Fruit fly (Drosophila melanogaster) whole organism, embryonic: ENCODE data around the gene Ccz1.
A peak's percentile ranks its signal among the peaks of the same experiment; 100 is the strongest.

Experiments
- BEAF-32 ChIP-seq: fragments of 200-800 bp; sonication (Bioruptor generic); optimal IDR thresholded peaks from 3 replicates; lab custom pipeline; 2017; ENCODE audit warnings: missing biosample characterization, missing genetic modification characterization, mild to moderate bottlenecking, moderate library complexity, missing genetic modification reagents
- Bdp1 ChIP-seq: fragments of 200-800 bp; sonication (Bioruptor generic); optimal IDR thresholded peaks from 3 replicates; lab custom pipeline; 2016; ENCODE audit warnings: missing biosample characterization, missing genetic modification characterization
- Bgb ChIP-seq: fragments of 200-800 bp; sonication (Bioruptor generic); IDR thresholded peaks from 2 replicates; pipeline ENCODE4 v1.3.6; 2022; ENCODE audit warnings: missing biosample characterization, missing genetic modification characterization; ENCODE audit not compliant: partially characterized antibody
- CG10321 ChIP-seq: fragments of 200-800 bp; sonication (Bioruptor generic); IDR thresholded peaks from 2 replicates; pipeline ENCODE4 v1.3.6; 2022; ENCODE audit warnings: missing biosample characterization, missing genetic modification characterization
- CG10462 ChIP-seq: fragments of 200-800 bp; sonication (Bioruptor generic); optimal IDR thresholded peaks from 2 replicates; lab custom pipeline; 2016; ENCODE audit warnings: missing biosample characterization, missing genetic modification characterization
- CG10565 ChIP-seq: fragments of 200-800 bp; sonication (Bioruptor generic); optimal IDR thresholded peaks from 3 replicates; lab custom pipeline; 2016; ENCODE audit warnings: missing biosample characterization, mild to moderate bottlenecking, missing genetic modification characterization
- CG10979 ChIP-seq: fragments of 200-800 bp; sonication (Bioruptor generic); optimal IDR thresholded peaks from 2 replicates; lab custom pipeline; 2018; ENCODE audit warnings: missing biosample characterization, mild to moderate bottlenecking, missing genetic modification characterization, moderate library complexity
- CG11504 ChIP-seq: fragments of 200-800 bp; sonication (Bioruptor generic); optimal IDR thresholded peaks from 3 replicates; lab custom pipeline; 2019; ENCODE audit warnings: missing biosample characterization, mild to moderate bottlenecking, missing genetic modification characterization, moderate library complexity
- CG14667 ChIP-seq: fragments of 200-800 bp; sonication (Bioruptor generic); IDR thresholded peaks from 2 replicates; pipeline ENCODE4 v1.3.6; 2022; ENCODE audit warnings: missing biosample characterization, missing genetic modification characterization
- CG15479 ChIP-seq: fragments of 200-800 bp; sonication (Bioruptor generic); optimal IDR thresholded peaks from 3 replicates; lab custom pipeline; 2019; ENCODE audit warnings: missing biosample characterization, mild to moderate bottlenecking, missing genetic modification characterization, moderate library complexity
- CG1602 ChIP-seq: fragments of 200-800 bp; sonication (Bioruptor generic); optimal IDR thresholded peaks from 3 replicates; lab custom pipeline; 2016; ENCODE audit warnings: missing biosample characterization, missing genetic modification characterization
- CG16813 ChIP-seq: fragments of 200-800 bp; sonication (Bioruptor generic); IDR thresholded peaks from 3 replicates; pipeline ENCODE4 v1.3.6; 2022; ENCODE audit warnings: missing biosample characterization, missing genetic modification characterization; ENCODE audit not compliant: partially characterized antibody
- CG18599 ChIP-seq: fragments of 200-800 bp; sonication (Bioruptor generic); optimal IDR thresholded peaks from 3 replicates; lab custom pipeline; 2017; ENCODE audit warnings: missing biosample characterization, missing genetic modification characterization, mild to moderate bottlenecking, moderate library complexity, missing genetic modification reagents
- CG2116 ChIP-seq: fragments of 200-800 bp; sonication (Bioruptor generic); optimal IDR thresholded peaks from 3 replicates; lab custom pipeline; 2018; ENCODE audit warnings: missing biosample characterization, mild to moderate bottlenecking, missing genetic modification characterization
- CG31224 ChIP-seq: fragments of 200-800 bp; sonication (Bioruptor generic); IDR thresholded peaks from 2 replicates; pipeline ENCODE4 v1.3.6; 2022; ENCODE audit warnings: missing biosample characterization, missing genetic modification characterization
- CG33213 ChIP-seq: fragments of 200-800 bp; sonication (Bioruptor generic); optimal IDR thresholded peaks from 3 replicates; lab custom pipeline; 2016; ENCODE audit warnings: missing biosample characterization, missing genetic modification characterization
- CG4282 ChIP-seq: fragments of 200-800 bp; sonication (Bioruptor generic); optimal IDR thresholded peaks from 2 replicates; lab custom pipeline; 2016; ENCODE audit warnings: missing biosample characterization, missing genetic modification characterization
- CG7963 ChIP-seq: fragments of 200-800 bp; sonication (Bioruptor generic); IDR thresholded peaks from 3 replicates; pipeline ENCODE4 v1.3.6; 2022; ENCODE audit warnings: missing biosample characterization, missing genetic modification characterization; ENCODE audit not compliant: partially characterized antibody
- CG7987 ChIP-seq: fragments of 200-800 bp; sonication (Bioruptor generic); optimal IDR thresholded peaks from 2 replicates; lab custom pipeline; 2018; ENCODE audit warnings: missing biosample characterization, mild to moderate bottlenecking, missing genetic modification characterization, moderate library complexity
- CrebB ChIP-seq: fragments of 200-800 bp; sonication (Bioruptor generic); optimal IDR thresholded peaks from 3 replicates; lab custom pipeline; 2018; ENCODE audit warnings: missing biosample characterization, mild to moderate bottlenecking, missing genetic modification characterization
- D ChIP-seq, 2 experiments: fragments of 200-800 bp in 1 of 2; fragments of >200 bp in 1 of 2; sonication (Bioruptor generic) in 1 of 2; optimal IDR thresholded peaks; 2 replicates in 1 of 2; 3 replicates in 1 of 2; lab custom pipeline; 2017; ENCODE audit warnings: mild to moderate bottlenecking in 1 of 2, missing biosample characterization in 1 of 2, missing genetic modification characterization in 1 of 2, missing genetic modification reagents in 1 of 2
- Dad ChIP-seq: fragments of 200-800 bp; sonication (Bioruptor generic); optimal IDR thresholded peaks from 3 replicates; lab custom pipeline; 2016; ENCODE audit warnings: missing biosample characterization, missing genetic modification characterization
- Dip2 ChIP-seq: fragments of 200-800 bp; sonication (Bioruptor generic); IDR thresholded peaks from 2 replicates; pipeline ENCODE4 v1.3.6; 2022; ENCODE audit warnings: missing biosample characterization, missing genetic modification characterization
- Doc3 ChIP-seq: fragments of 200-800 bp; sonication (Bioruptor generic); IDR thresholded peaks from 3 replicates; pipeline ENCODE4 v1.3.6; 2022; ENCODE audit warnings: missing biosample characterization, missing genetic modification characterization; ENCODE audit not compliant: partially characterized antibody
- Dref ChIP-seq: fragments of 200-800 bp; sonication (Bioruptor generic); IDR thresholded peaks from 2 replicates; pipeline ENCODE4 v1.3.6; 2022; ENCODE audit warnings: missing biosample characterization, missing genetic modification characterization
- Fer3 ChIP-seq: fragments of 200-800 bp; sonication (Bioruptor generic); optimal IDR thresholded peaks from 2 replicates; lab custom pipeline; 2018; ENCODE audit warnings: missing biosample characterization, mild to moderate bottlenecking, missing genetic modification characterization, moderate library complexity
- Hand ChIP-seq: fragments of 200-800 bp; sonication (Bioruptor generic); optimal IDR thresholded peaks from 2 replicates; lab custom pipeline; 2017; ENCODE audit warnings: mild to moderate bottlenecking, missing biosample characterization, missing genetic modification reagents, missing genetic modification characterization
- MTF-1 ChIP-seq: fragments of 200-800 bp; sonication (Bioruptor generic); optimal IDR thresholded peaks from 2 replicates; lab custom pipeline; 2018; ENCODE audit warnings: missing biosample characterization, mild to moderate bottlenecking, missing genetic modification characterization, borderline replicate concordance
- NFAT ChIP-seq: fragments of 200-800 bp; sonication (Bioruptor generic); IDR thresholded peaks from 2 replicates; pipeline ENCODE4 v1.3.6; 2022; ENCODE audit warnings: missing biosample characterization, missing genetic modification characterization
- Nf-YA ChIP-seq: fragments of 200-800 bp; sonication (Bioruptor generic); IDR thresholded peaks from 2 replicates; pipeline ENCODE4 v1.3.6; 2022; ENCODE audit warnings: missing biosample characterization, missing genetic modification characterization
- aop ChIP-seq: fragments of 200-800 bp; sonication (Bioruptor generic); IDR thresholded peaks from 2 replicates; pipeline ENCODE4 v1.3.6; 2022; ENCODE audit warnings: missing biosample characterization, missing genetic modification characterization
- bbx ChIP-seq: fragments of 200-800 bp; sonication (Bioruptor generic); IDR thresholded peaks from 2 replicates; pipeline ENCODE4 v1.3.6; 2022; ENCODE audit warnings: missing biosample characterization, missing genetic modification characterization; ENCODE audit not compliant: partially characterized antibody
- btn ChIP-seq: fragments of 200-800 bp; sonication (Bioruptor generic); optimal IDR thresholded peaks from 2 replicates; lab custom pipeline; 2016; ENCODE audit warnings: missing biosample characterization, missing genetic modification characterization
- crol ChIP-seq: fragments of 200-800 bp; sonication (Bioruptor generic); IDR thresholded peaks from 2 replicates; pipeline ENCODE4 v1.3.6; 2022; ENCODE audit warnings: missing biosample characterization, missing genetic modification characterization
- da ChIP-seq: fragments of 200-800 bp; sonication (Bioruptor generic); optimal IDR thresholded peaks from 2 replicates; lab custom pipeline; 2016; ENCODE audit warnings: missing biosample characterization, missing genetic modification characterization
- dati ChIP-seq: fragments of 200-800 bp; sonication (Bioruptor generic); IDR thresholded peaks from 2 replicates; pipeline ENCODE4 v1.3.6; 2022; ENCODE audit warnings: missing biosample characterization, missing genetic modification characterization
- emc ChIP-seq: fragments of 200-800 bp; sonication (Bioruptor generic); optimal IDR thresholded peaks from 2 replicates; lab custom pipeline; 2016; ENCODE audit warnings: missing biosample characterization, missing genetic modification characterization
- her ChIP-seq: fragments of 200-800 bp; sonication (Bioruptor generic); optimal IDR thresholded peaks from 2 replicates; lab custom pipeline; 2016; ENCODE audit warnings: missing biosample characterization, missing genetic modification characterization
- inv ChIP-seq: fragments of 200-800 bp; sonication (Bioruptor generic); IDR thresholded peaks from 2 replicates; pipeline ENCODE4 v1.3.6; 2022; ENCODE audit warnings: missing biosample characterization, missing genetic modification characterization; ENCODE audit not compliant: partially characterized antibody
- jigr1 ChIP-seq: fragments of 200-800 bp; sonication (Bioruptor generic); IDR thresholded peaks from 3 replicates; pipeline ENCODE4 v1.3.6; 2022; ENCODE audit warnings: missing biosample characterization, missing genetic modification characterization
- knrl ChIP-seq: fragments of 200-800 bp; sonication (Bioruptor generic); IDR thresholded peaks from 3 replicates; pipeline ENCODE4 v1.3.6; 2022; ENCODE audit warnings: missing biosample characterization, missing genetic modification characterization; ENCODE audit not compliant: partially characterized antibody
- mam ChIP-seq: fragments of 200-800 bp; sonication (Bioruptor generic); optimal IDR thresholded peaks from 3 replicates; lab custom pipeline; 2016; ENCODE audit warnings: missing biosample characterization, missing genetic modification characterization
- nau ChIP-seq: fragments of 200-800 bp; sonication (Bioruptor generic); optimal IDR thresholded peaks from 3 replicates; lab custom pipeline; 2017; ENCODE audit warnings: missing biosample characterization, mild to moderate bottlenecking, missing genetic modification characterization, missing genetic modification reagents
- onecut ChIP-seq: fragments of 200-800 bp; sonication (Bioruptor generic); IDR thresholded peaks from 2 replicates; pipeline ENCODE4 v1.3.6; 2022; ENCODE audit warnings: missing biosample characterization, missing genetic modification characterization
- run ChIP-seq: fragments of 200-800 bp; sonication (Bioruptor generic); optimal IDR thresholded peaks from 3 replicates; lab custom pipeline; 2018; ENCODE audit warnings: missing biosample characterization, mild to moderate bottlenecking, missing genetic modification characterization
- sc ChIP-seq, 3 experiments: fragments of >200 bp in 2 of 3; fragments of 200-800 bp in 1 of 3; sonication (Bioruptor generic) in 1 of 3; optimal IDR thresholded peaks; 2 replicates in 2 of 3; 3 replicates in 1 of 3; lab custom pipeline; 2017; ENCODE audit warnings: mild to moderate bottlenecking in 1 of 3, missing biosample characterization in 1 of 3, missing genetic modification characterization in 1 of 3, missing genetic modification reagents in 1 of 3
- sim ChIP-seq: fragments of 200-800 bp; sonication (Bioruptor generic); IDR thresholded peaks from 2 replicates; pipeline ENCODE4 v1.3.6; 2022; ENCODE audit warnings: missing biosample characterization, missing genetic modification characterization
- slp2 ChIP-seq: fragments of 200-800 bp; sonication (Bioruptor generic); optimal IDR thresholded peaks from 2 replicates; lab custom pipeline; 2016; ENCODE audit warnings: missing biosample characterization, missing genetic modification characterization
- stwl ChIP-seq: fragments of 200-800 bp; sonication (Bioruptor generic); optimal IDR thresholded peaks from 3 replicates; lab custom pipeline; 2018; ENCODE audit warnings: missing biosample characterization, mild to moderate bottlenecking, missing genetic modification characterization, moderate library complexity
- tap ChIP-seq: fragments of 200-800 bp; optimal IDR thresholded peaks from 3 replicates; lab custom pipeline; 2019; ENCODE audit warnings: missing biosample characterization, mild to moderate bottlenecking, missing genetic modification characterization, moderate library complexity

The Ccz1 gene

DNA sequence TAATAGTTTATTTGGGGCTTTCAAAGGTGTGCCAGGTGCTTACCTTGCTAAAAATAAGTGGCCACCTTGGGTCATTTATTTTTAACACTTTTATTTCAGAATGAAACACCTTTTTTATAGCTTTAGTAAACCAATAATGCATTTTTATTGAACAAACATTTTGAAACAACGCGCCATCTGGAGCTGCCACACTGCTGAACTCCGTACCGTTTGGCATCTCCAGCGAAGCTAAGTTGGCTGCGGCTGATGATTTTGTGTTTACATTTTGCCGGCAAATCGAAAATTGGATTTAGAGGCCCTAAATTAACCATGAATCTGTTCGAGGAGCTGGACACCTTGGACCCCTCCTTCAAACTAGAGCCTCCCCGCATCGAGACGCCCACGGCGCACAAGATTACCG is 6.2 kb upstream of the Ccz1 start, which contains the start of gene ida (continued):
- TF ChIP-seq jigr1 (no peak), da (GFP tag; lab: Kevin White, UChicago) (no peak), mam (no peak), knrl (GFP tag; lab: Robert Waterston, UW) (no peak), CG31224 (GFP tag; lab: Robert Waterston, UW) (no peak), Hand (GFP tag; lab: Kevin White, UChicago) (no peak), stwl (tag; lab: Kevin White, UChicago) (peak; percentile 36), CG10565 (GFP tag; lab: Kevin White, UChicago) (no peak), emc (GFP tag; lab: Kevin White, UChicago) (no peak), inv (GFP tag; lab: Robert Waterston, UW) (no peak), CG10462 (GFP tag; lab: Kevin White, UChicago) (no peak), run (tag; lab: Kevin White, UChicago) (no peak), Fer3 (tag; lab: Kevin White, UChicago) (no peak), nau (GFP tag; lab: Kevin White, UChicago) (no peak), CG4282 (GFP tag; lab: Kevin White, UChicago) (no peak), Dad (no peak), bbx (no peak; the same call in 1 of the 2 replicates), CG7963 (GFP tag; lab: Robert Waterston, UW) (no peak), btn (GFP tag; lab: Kevin White, UChicago) (no peak), CG18599 (GFP tag; lab: Kevin White, UChicago) (no peak), Dref (GFP tag; lab: Robert Waterston, UW) (no peak), MTF-1 (GFP tag; lab: Kevin White, UChicago) (no peak), BEAF-32 (GFP tag; lab: Kevin White, UChicago) (peak; percentile 37), CG10979 (tag; lab: Kevin White, UChicago) (no peak), CG11504 (tag; lab: Kevin White, UChicago) (no peak), slp2 (GFP tag; lab: Kevin White, UChicago) (no peak), CG7987 (peak; percentile 6), NFAT (GFP tag; lab: Robert Waterston, UW) (no peak), tap (tag; lab: Kevin White, UChicago) (no peak), Bgb (peak; percentile 39; the same call in 1 of the 2 replicates), Bdp1 (no peak), CG15479 (GFP tag; lab: Kevin White, UChicago) (no peak), CG10321 (GFP tag; lab: Robert Waterston, UW) (no peak), Doc3 (no peak), CG16813 (GFP tag; lab: Robert Waterston, UW) (no peak), CG33213 (GFP tag; lab: Kevin White, UChicago) (no peak), sim (no peak), onecut (GFP tag; lab: Robert Waterston, UW) (peak; percentile 18; the same call in 1 of the 2 replicates), sc (optimal IDR thresholded peaks at IDR 0.05; lab: Kevin White, UChicago) (no peak), sc (GFP tag; optimal IDR thresholded peaks at IDR 0.05; lab: Kevin White, UChicago) (no peak), CG14667 (no peak), dati (GFP tag; lab: Robert Waterston, UW) (no peak), Dip2 (GFP tag; lab: Robert Waterston, UW) (no peak), CrebB (tag; lab: Kevin White, UChicago) (no peak), Nf-YA (no peak), CG2116 (GFP tag; lab: Kevin White, UChicago) (peak; percentile 31), D (optimal IDR thresholded peaks at IDR 0.05; lab: Kevin White, UChicago) (no peak), D (GFP tag; optimal IDR thresholded peaks at IDR 0.05; lab: Kevin White, UChicago) (no peak), CG1602 (GFP tag; lab: Kevin White, UChicago) (no peak), aop (GFP tag; lab: Robert Waterston, UW) (no peak), her (GFP tag; lab: Kevin White, UChicago) (peak; percentile 41), crol (GFP tag; lab: Robert Waterston, UW) (no peak)
